Worm (Caenorhabditis elegans): Measurements from ENCODE around the gene W08E12.2.
A peak's percentile ranks its signal among the peaks of the same experiment; 100 is the strongest.
"Not testable (repeated sequence)": the region's sequence is repeated elsewhere in the genome, so short reads cannot be mapped to it uniquely, and the experiment has no call there.

DNA sequence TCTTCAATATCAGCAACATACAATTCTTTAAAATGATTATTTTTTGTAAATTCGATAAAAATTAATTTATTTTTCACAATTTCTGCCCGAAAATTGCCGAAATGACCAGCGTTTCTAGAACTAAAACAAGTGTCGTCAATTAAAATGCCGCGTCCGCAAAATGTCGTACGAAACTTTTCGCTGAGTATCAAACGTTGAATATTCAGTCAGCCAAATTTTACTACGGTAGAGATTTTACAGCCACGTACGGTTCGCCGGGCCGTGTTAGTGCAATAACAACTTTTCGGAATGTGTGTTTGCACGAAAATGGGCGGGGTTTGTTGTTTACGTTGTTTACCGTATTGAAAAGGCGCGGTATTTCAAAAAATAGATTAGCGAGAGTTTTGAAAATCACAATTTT, 7.6 kb downstream of the W08E12.2 start:
- TF ChIP-seq bed-1 (GFP tag; IDR thresholded peaks at IDR 0.05) (0 out of 2 replicates have a peak, but pooled peaks have one; percentile 41), madf-3 (GFP tag; IDR thresholded peaks at IDR 0.05) (peak; percentile 97), ztf-18 (tag; optimal IDR thresholded peaks at IDR 0.05) (peak; percentile 43), C17E4.6 (GFP tag; IDR thresholded peaks at IDR 0.05) (peak; percentile 94), let-526 (GFP tag; IDR thresholded peaks at IDR 0.05) (peak; percentile 84; the same call in 1 of the 2 replicates), attf-6 (GFP tag; IDR thresholded peaks at IDR 0.05) (peak; percentile 85)
- TF ChIP-seq ets-4, unc-62 (GFP tag; optimal IDR thresholded peaks at IDR 0.05): not testable (repeated sequence)

Data from whole organism, young adult.